Worm (Caenorhabditis elegans) whole organism, L4 larva: ENCODE measurements around the gene C25H3.10.

Experiments used
- D1046.2 ChIP-seq: fragments of 200-800 bp; sonication (Bioruptor generic); IDR thresholded peaks from 2 replicates; pipeline ENCODE4 v1.3.6; 2022; ENCODE audit warnings: missing genetic modification characterization, missing compliant biosample characterization
- F37D6.2 ChIP-seq: sonication (generic microtip); optimal IDR thresholded peaks from 2 replicates; lab custom pipeline; 2016; ENCODE audit warnings: mild to moderate bottlenecking, missing genetic modification characterization, missing compliant biosample characterization
- R02D3.7 ChIP-seq: fragments of 150-350 bp; sonication (generic microtip); optimal IDR thresholded peaks from 3 replicates; lab custom pipeline; 2014; ENCODE audit warnings: missing biosample characterization, missing genetic modification characterization
- ZK546.5 ChIP-seq, 2 experiments: sonication (generic microtip); optimal IDR thresholded peaks; 2 replicates each; lab custom pipeline; 2017; ENCODE audit warnings: missing biosample characterization in 2 of 2, missing genetic modification characterization in 2 of 2
- aha-1 ChIP-seq: fragments of 150-350 bp; peaks from one replicate; lab custom pipeline; 2014; ENCODE audit warnings: missing biosample characterization, missing genetic modification characterization
- aly-2 ChIP-seq: sonication (generic microtip); optimal IDR thresholded peaks from 2 replicates; lab custom pipeline; 2018; ENCODE audit warnings: missing biosample characterization, missing genetic modification characterization
- ceh-20 ChIP-seq: fragments of 200-800 bp; sonication (Bioruptor generic); IDR thresholded peaks from 2 replicates; pipeline ENCODE4 v1.3.6; 2022; ENCODE audit warnings: missing genetic modification reagents, missing genetic modification characterization, missing compliant biosample characterization
- ceh-28 ChIP-seq: fragments of 150-350 bp; optimal IDR thresholded peaks from 2 replicates; lab custom pipeline; 2014; ENCODE audit warnings: missing biosample characterization, missing genetic modification reagents, missing genetic modification characterization
- ceh-32 ChIP-seq: sonication (generic microtip); optimal IDR thresholded peaks from 2 replicates; lab custom pipeline; 2016; ENCODE audit warnings: mild to moderate bottlenecking, missing genetic modification characterization, missing compliant biosample characterization; ENCODE audit not compliant: poor library complexity
- ceh-44 ChIP-seq: fragments of 200-800 bp; sonication (Bioruptor generic); IDR thresholded peaks from 2 replicates; pipeline ENCODE4 v1.3.6; 2022; ENCODE audit warnings: missing genetic modification reagents, missing genetic modification characterization, missing compliant biosample characterization
- ceh-62 ChIP-seq: sonication (generic microtip); optimal IDR thresholded peaks from 2 replicates; lab custom pipeline; 2017; ENCODE audit warnings: missing biosample characterization, missing genetic modification characterization
- ces-1 ChIP-seq: fragments of 150-350 bp; sonication (generic microtip); optimal IDR thresholded peaks from 4 replicates; lab custom pipeline; 2014; ENCODE audit warnings: missing biosample characterization, missing genetic modification reagents, missing genetic modification characterization
- ctbp-1 ChIP-seq: fragments of 200-800 bp; sonication (Bioruptor generic); IDR thresholded peaks from 2 replicates; pipeline ENCODE4 v1.3.6; 2022; ENCODE audit warnings: missing genetic modification reagents, missing genetic modification characterization, missing compliant biosample characterization
- daf-12 ChIP-seq: fragments of 150-350 bp; optimal IDR thresholded peaks from 2 replicates; lab custom pipeline; 2014; ENCODE audit warnings: missing biosample characterization, missing genetic modification reagents, missing genetic modification characterization
- daf-19 ChIP-seq: fragments of 200-800 bp; sonication (Bioruptor generic); conservative IDR thresholded peaks from 2 replicates; pipeline ENCODE4 v1.3.6; 2022; ENCODE audit warnings: missing genetic modification characterization, missing compliant biosample characterization
- dmd-6 ChIP-seq: fragments of 200-800 bp; sonication (Bioruptor generic); IDR thresholded peaks from 2 replicates; pipeline ENCODE4 v1.3.6; 2022; ENCODE audit warnings: missing genetic modification reagents, missing genetic modification characterization, missing compliant biosample characterization
- dmd-8 ChIP-seq: fragments of 200-800 bp; sonication (Bioruptor generic); IDR thresholded peaks from 2 replicates; pipeline ENCODE4 v1.3.6; 2022; ENCODE audit warnings: missing genetic modification characterization, missing compliant biosample characterization
- dmd-9 ChIP-seq: fragments of 200-800 bp; sonication (Bioruptor generic); IDR thresholded peaks from 2 replicates; pipeline ENCODE4 v1.3.6; 2022; ENCODE audit warnings: missing genetic modification reagents, missing genetic modification characterization, missing compliant biosample characterization
- dpl-1 ChIP-seq: fragments of 150-350 bp; optimal IDR thresholded peaks from 2 replicates; lab custom pipeline; 2014; ENCODE audit warnings: missing biosample characterization, missing genetic modification reagents, missing genetic modification characterization
- egl-43 ChIP-seq: fragments of 200-800 bp; sonication (Bioruptor generic); IDR thresholded peaks from 2 replicates; pipeline ENCODE4 v1.3.6; 2022; ENCODE audit warnings: missing genetic modification reagents, missing genetic modification characterization, missing compliant biosample characterization
- fkh-10 ChIP-seq: fragments of 150-350 bp; optimal IDR thresholded peaks from 2 replicates; lab custom pipeline; 2014; ENCODE audit warnings: missing biosample characterization, missing genetic modification reagents, missing genetic modification characterization
- hif-1 ChIP-seq, 2 experiments: sonication (generic microtip); optimal IDR thresholded peaks; 2 replicates each; lab custom pipeline; 2016 to 2017; ENCODE audit warnings: missing compliant biosample characterization in 2 of 2, missing genetic modification characterization in 2 of 2, missing genetic modification reagents in 2 of 2, missing genotype in 2 of 2, mild to moderate bottlenecking in 1 of 2
- hmg-1.1 ChIP-seq: fragments of 200-800 bp; sonication (Bioruptor generic); IDR thresholded peaks from 2 replicates; pipeline ENCODE4 v1.3.6; 2022; ENCODE audit warnings: missing genetic modification reagents, missing genetic modification characterization, missing compliant biosample characterization
- lir-3 ChIP-seq: sonication (generic microtip); optimal IDR thresholded peaks from 2 replicates; lab custom pipeline; 2016; ENCODE audit warnings: mild to moderate bottlenecking, missing genetic modification characterization, missing compliant biosample characterization
- lsy-2 ChIP-seq, 2 experiments: fragments of 150-350 bp in 1 of 2; sonication (generic microtip) in 1 of 2; optimal IDR thresholded peaks; 2 replicates each; lab custom pipeline; 2014 to 2017; ENCODE audit warnings: missing biosample characterization in 2 of 2, missing genetic modification characterization in 2 of 2
- madf-5 ChIP-seq, 2 experiments: fragments of 200-800 bp; sonication (Bioruptor generic); IDR thresholded peaks; 2 replicates each; pipeline ENCODE4 v1.3.6; 2022; ENCODE audit warnings: missing compliant biosample characterization in 2 of 2, missing genetic modification characterization in 2 of 2
- mdl-1 ChIP-seq, 2 experiments: fragments of 150-350 bp in 1 of 2; sonication (generic microtip) in 1 of 2; optimal IDR thresholded peaks; 2 replicates each; lab custom pipeline; 2014 to 2017; ENCODE audit warnings: missing biosample characterization in 2 of 2, missing genetic modification characterization in 2 of 2
- mep-1 ChIP-seq: fragments of 150-350 bp; sonication (generic microtip); optimal IDR thresholded peaks from 3 replicates; lab custom pipeline; 2014; ENCODE audit warnings: missing biosample characterization, missing genetic modification characterization
- nhr-102 ChIP-seq: sonication (generic microtip); optimal IDR thresholded peaks from 2 replicates; lab custom pipeline; 2016; ENCODE audit warnings: mild to moderate bottlenecking, missing genetic modification characterization, moderate library complexity, missing compliant biosample characterization
- nhr-11 ChIP-seq: fragments of 150-350 bp; optimal IDR thresholded peaks from 2 replicates; lab custom pipeline; 2014; ENCODE audit warnings: missing biosample characterization, missing genetic modification characterization
- nhr-111 ChIP-seq: fragments of 200-800 bp; sonication (Bioruptor generic); optimal IDR thresholded peaks from 2 replicates; lab custom pipeline; 2018; ENCODE audit warnings: mild to moderate bottlenecking, missing genetic modification characterization, missing compliant biosample characterization
- nhr-77 ChIP-seq: fragments of 150-350 bp; optimal IDR thresholded peaks from 2 replicates; lab custom pipeline; 2014; ENCODE audit warnings: missing biosample characterization, missing genetic modification characterization
- php-3 ChIP-seq: fragments of 200-800 bp; sonication (Bioruptor generic); IDR thresholded peaks from 2 replicates; pipeline ENCODE4 v1.3.6; 2022; ENCODE audit warnings: missing genetic modification reagents, missing genetic modification characterization, missing compliant biosample characterization
- rbr-2 ChIP-seq: sonication (generic microtip); optimal IDR thresholded peaks from 2 replicates; lab custom pipeline; 2016; ENCODE audit warnings: missing genotype, missing genetic modification characterization, missing compliant biosample characterization
- snpc-1.2 ChIP-seq: fragments of 200-800 bp; sonication (Bioruptor generic); IDR thresholded peaks from 2 replicates; pipeline ENCODE4 v1.3.6; 2022; ENCODE audit warnings: missing genetic modification reagents, missing genetic modification characterization, missing compliant biosample characterization
- spr-1 ChIP-seq: sonication (generic microtip); optimal IDR thresholded peaks from 2 replicates; lab custom pipeline; 2016; ENCODE audit warnings: mild to moderate bottlenecking, missing genetic modification characterization, missing compliant biosample characterization
- tag-97 ChIP-seq: fragments of 200-800 bp; sonication (Bioruptor generic); IDR thresholded peaks from 2 replicates; pipeline ENCODE4 v1.3.6; 2022; ENCODE audit warnings: missing genetic modification characterization, missing compliant biosample characterization
- tra-1 ChIP-seq: fragments of 200-800 bp; sonication (Bioruptor generic); IDR thresholded peaks from 2 replicates; pipeline ENCODE4 v1.3.6; 2022; ENCODE audit warnings: missing genetic modification reagents, missing genetic modification characterization, missing compliant biosample characterization
- unc-62 ChIP-seq, 3 experiments: fragments of 150-350 bp in 1 of 3; sonication (generic microtip); optimal IDR thresholded peaks in 2 of 3; peaks in 1 of 3; 1 replicate in 1 of 3; 2 replicates in 2 of 3; lab custom pipeline; 2014 to 2017; ENCODE audit warnings: missing biosample characterization in 3 of 3, missing genetic modification characterization in 3 of 3, missing genetic modification reagents in 3 of 3, missing genotype in 1 of 3
- vab-7 ChIP-seq: fragments of 200-800 bp; sonication (Bioruptor generic); IDR thresholded peaks from 2 replicates; pipeline ENCODE4 v1.3.6; 2022; ENCODE audit warnings: missing genetic modification reagents, missing genetic modification characterization, missing compliant biosample characterization
- zag-1 ChIP-seq: fragments of 150-350 bp; optimal IDR thresholded peaks from 2 replicates; lab custom pipeline; 2014; ENCODE audit warnings: missing biosample characterization, missing genetic modification characterization
- zfp-2 ChIP-seq: sonication (generic microtip); optimal IDR thresholded peaks from 2 replicates; lab custom pipeline; 2016; ENCODE audit warnings: mild to moderate bottlenecking, missing genetic modification characterization, missing compliant biosample characterization
- zfp-3 ChIP-seq: fragments of 200-800 bp; sonication (Bioruptor generic); conservative IDR thresholded peaks from 2 replicates; pipeline ENCODE4 v1.3.6; 2022; ENCODE audit warnings: missing genetic modification reagents, missing genetic modification characterization, missing compliant biosample characterization

C25H3.10 gene

DNA sequence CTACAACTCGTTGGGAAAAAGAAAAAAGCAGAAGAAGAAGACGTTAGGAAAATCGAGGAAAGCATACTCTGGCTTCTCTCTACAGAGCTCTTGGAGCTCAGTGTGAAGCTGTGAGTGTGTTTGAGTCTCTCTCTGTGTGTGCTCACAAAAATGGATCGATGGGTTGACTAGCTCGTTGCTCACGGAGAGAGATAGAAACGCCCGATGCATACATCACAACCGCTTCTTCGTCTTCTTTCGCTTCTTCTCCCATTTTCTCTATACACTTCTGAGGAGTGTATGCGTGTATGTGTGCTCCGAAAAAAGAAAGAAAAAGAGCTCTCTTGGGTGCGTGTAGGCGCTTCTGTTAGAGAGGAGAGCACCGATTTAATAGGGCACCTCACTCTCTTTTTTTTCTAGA, 26.3 kb upstream of the C25H3.10 start:
- TF ChIP-seq daf-19 (GFP tag; lab: Robert Waterston, UW) (peak; percentile 56; the same call in 1 of the 2 replicates), zfp-2 (no peak), ctbp-1 (GFP tag; lab: Robert Waterston, UW) (peak; percentile 73), hmg-1.1 (GFP tag; lab: Robert Waterston, UW) (peak; percentile 86), ces-1 (GFP tag; lab: Kevin White, UChicago) (peak; percentile 67), spr-1 (tag; lab: Kevin White, UChicago) (no peak), rbr-2 (tag; lab: Kevin White, UChicago) (peak; percentile 84), mdl-1 (tag; optimal IDR thresholded peaks at IDR 0.05; lab: Kevin White, UChicago) (peak in 1 of 2 experiments; percentile 47), dmd-6 (peak; percentile 21; the same call in 1 of the 2 replicates), snpc-1.2 (GFP tag; lab: Robert Waterston, UW) (no peak), unc-62 (GFP tag; optimal IDR thresholded peaks at IDR 0.05 in 1 of 2; lab: Kevin White, UChicago) (peak in 1 of 2 experiments; percentile 75), unc-62 (tag; optimal IDR thresholded peaks at IDR 0.05; lab: Kevin White, UChicago) (no peak), F37D6.2 (tag; lab: Kevin White, UChicago) (peak; percentile 61), nhr-11 (tag; lab: Kevin White, UChicago) (peak; percentile 57), ceh-20 (GFP tag; lab: Robert Waterston, UW) (peak; percentile 46; the same call in 1 of the 2 replicates), lsy-2 (tag; optimal IDR thresholded peaks at IDR 0.05; lab: Kevin White, UChicago) (peak; percentile 70 to 71), dpl-1 (GFP tag; lab: Kevin White, UChicago) (peak; percentile 15), fkh-10 (GFP tag; lab: Kevin White, UChicago) (peak; percentile 84), egl-43 (GFP tag; lab: Robert Waterston, UW) (no peak), mep-1 (peak; percentile 86), hif-1 (tag; optimal IDR thresholded peaks at IDR 0.05; lab: Kevin White, UChicago) (peak in 1 of 2 experiments; percentile 37), ceh-28 (tag; lab: Kevin White, UChicago) (peak; percentile 61), aha-1 (tag; lab: Kevin White, UChicago) (peak; percentile 75), nhr-111 (GFP tag; lab: Kevin White, UChicago) (no peak), vab-7 (peak; percentile 35; the same call in 1 of the 2 replicates)

DNA sequence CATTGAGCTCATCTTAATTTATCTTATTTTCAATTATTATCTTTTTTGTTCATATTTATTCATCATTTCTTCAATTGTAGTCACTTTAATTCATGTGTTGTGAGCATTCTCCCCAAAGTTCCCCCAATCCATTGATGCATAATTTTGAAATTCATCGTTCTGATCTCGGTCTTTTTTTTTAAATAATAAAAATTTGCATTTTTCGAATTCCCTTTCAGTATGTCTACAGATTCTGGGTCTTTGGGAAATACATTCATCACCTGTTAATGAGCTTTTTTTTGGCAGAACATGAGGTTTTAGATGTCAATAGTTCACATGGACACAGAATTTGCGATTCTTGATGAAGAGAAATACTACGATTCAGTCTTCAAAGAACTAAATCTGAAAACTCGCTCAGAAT, 21.1 kb upstream of the C25H3.10 start, which contains the start of gene damt-1:
Gene damt-1 (plus strand): TSS at position 301 of the 400 bp plus-strand sequence.
- TF ChIP-seq tag-97 (no peak), nhr-102 (tag; lab: Kevin White, UChicago) (no peak), php-3 (GFP tag; lab: Robert Waterston, UW) (no peak), dmd-8 (GFP tag; lab: Robert Waterston, UW) (no peak), dmd-9 (GFP tag; lab: Robert Waterston, UW) (no peak), unc-62 (GFP tag; optimal IDR thresholded peaks at IDR 0.05 in 1 of 2; lab: Kevin White, UChicago) (peak in 1 of 2 experiments; percentile 10), unc-62 (tag; optimal IDR thresholded peaks at IDR 0.05; lab: Kevin White, UChicago) (no peak), ceh-62 (no peak), daf-12 (tag; lab: Kevin White, UChicago) (no peak), fkh-10 (GFP tag; lab: Kevin White, UChicago) (no peak)

- TF ChIP-seq nhr-77 (no peak), lir-3 (tag; lab: Kevin White, UChicago) (no peak), D1046.2 (no peak), ceh-32 (tag; lab: Kevin White, UChicago) (no peak), R02D3.7 (tag; lab: Kevin White, UChicago) (no peak), zag-1 (tag; lab: Kevin White, UChicago) (no peak), aly-2 (tag; lab: Kevin White, UChicago) (no peak), tra-1 (GFP tag; lab: Robert Waterston, UW) (no peak), ceh-44 (no peak), ZK546.5 (tag; optimal IDR thresholded peaks at IDR 0.05; lab: Kevin White, UChicago) (no peak), madf-5 (GFP tag; IDR thresholded peaks at IDR 0.05; lab: Robert Waterston, UW) (no peak), zfp-3 (GFP tag; lab: Robert Waterston, UW) (no peak), lsy-2 (tag; optimal IDR thresholded peaks at IDR 0.05; lab: Kevin White, UChicago) (no peak)
- TF ChIP-seq, all 104 proteins: peak for 0
Observed at ce11 chrII:5717831-5718230, 19.1 kb upstream of the C25H3.10 start, which contains the start of gene zipt-3. TSS of gene zipt-3 (plus strand) at chrII:5718131.
